Fruit fly (Drosophila melanogaster) whole organism, embryonic: ENCODE results near the gene Bx42.

ENCODE experiments used
- BEAF-32 ChIP-seq: fragments of 200-800 bp; sonication (Bioruptor generic); optimal IDR thresholded peaks from 3 replicates; lab custom pipeline; 2017; ENCODE audit warnings: missing biosample characterization, missing genetic modification characterization, mild to moderate bottlenecking, moderate library complexity, missing genetic modification reagents
- CG10209 ChIP-seq: fragments of 200-800 bp; sonication (Bioruptor generic); optimal IDR thresholded peaks from 3 replicates; lab custom pipeline; 2017; ENCODE audit warnings: missing biosample characterization, mild to moderate bottlenecking, missing genetic modification characterization, missing genetic modification reagents
- CG10366 ChIP-seq: fragments of 200-800 bp; sonication (Bioruptor generic); IDR thresholded peaks from 2 replicates; pipeline ENCODE4 v1.3.6; 2022; ENCODE audit warnings: missing biosample characterization, missing genetic modification characterization
- CG10543 ChIP-seq: fragments of 200-800 bp; sonication (Bioruptor generic); optimal IDR thresholded peaks from 3 replicates; lab custom pipeline; 2017; ENCODE audit warnings: missing biosample characterization, mild to moderate bottlenecking, missing genetic modification characterization, moderate library complexity
- CG14860 ChIP-seq: fragments of 200-800 bp; sonication (Bioruptor generic); IDR thresholded peaks from 3 replicates; pipeline ENCODE4 v1.3.6; 2022; ENCODE audit warnings: missing biosample characterization, missing genetic modification characterization; ENCODE audit not compliant: partially characterized antibody
- CG1603 ChIP-seq: fragments of 200-800 bp; sonication (Bioruptor generic); optimal IDR thresholded peaks from 2 replicates; lab custom pipeline; 2019; ENCODE audit warnings: missing biosample characterization, mild to moderate bottlenecking, missing genetic modification characterization, moderate library complexity
- CG16813 ChIP-seq: fragments of 200-800 bp; sonication (Bioruptor generic); IDR thresholded peaks from 3 replicates; pipeline ENCODE4 v1.3.6; 2022; ENCODE audit warnings: missing biosample characterization, missing genetic modification characterization; ENCODE audit not compliant: partially characterized antibody
- CG17361 ChIP-seq: fragments of 200-800 bp; sonication (Bioruptor generic); IDR thresholded peaks from 3 replicates; pipeline ENCODE4 v1.3.6; 2022; ENCODE audit warnings: missing biosample characterization, missing genetic modification characterization
- CG17829 ChIP-seq: fragments of 200-800 bp; optimal IDR thresholded peaks from 2 replicates; lab custom pipeline; 2019; ENCODE audit warnings: missing biosample characterization, mild to moderate bottlenecking, missing genetic modification characterization, moderate library complexity
- CG18619 ChIP-seq: fragments of 200-800 bp; sonication (Bioruptor generic); optimal IDR thresholded peaks from 3 replicates; lab custom pipeline; 2017; ENCODE audit warnings: missing biosample characterization, mild to moderate bottlenecking, missing genetic modification characterization
- CG2678 ChIP-seq: fragments of 200-800 bp; sonication (Bioruptor generic); optimal IDR thresholded peaks from 3 replicates; lab custom pipeline; 2019; ENCODE audit warnings: missing biosample characterization, mild to moderate bottlenecking, missing genetic modification characterization, moderate library complexity
- CG42726 ChIP-seq: fragments of 200-800 bp; sonication (Bioruptor generic); IDR thresholded peaks from 2 replicates; pipeline ENCODE4 v1.3.6; 2022; ENCODE audit warnings: missing biosample characterization, missing genetic modification characterization; ENCODE audit not compliant: partially characterized antibody
- CG4282 ChIP-seq: fragments of 200-800 bp; sonication (Bioruptor generic); optimal IDR thresholded peaks from 2 replicates; lab custom pipeline; 2016; ENCODE audit warnings: missing biosample characterization, missing genetic modification characterization
- D ChIP-seq, 2 experiments: fragments of 200-800 bp in 1 of 2; fragments of >200 bp in 1 of 2; sonication (Bioruptor generic) in 1 of 2; optimal IDR thresholded peaks; 2 replicates in 1 of 2; 3 replicates in 1 of 2; lab custom pipeline; 2017; ENCODE audit warnings: mild to moderate bottlenecking in 1 of 2, missing biosample characterization in 1 of 2, missing genetic modification characterization in 1 of 2, missing genetic modification reagents in 1 of 2
- Dp ChIP-seq: fragments of 200-800 bp; sonication (Bioruptor generic); optimal IDR thresholded peaks from 2 replicates; lab custom pipeline; 2018; ENCODE audit warnings: missing biosample characterization, mild to moderate bottlenecking, missing genetic modification characterization, moderate library complexity
- Dref ChIP-seq: fragments of 200-800 bp; sonication (Bioruptor generic); IDR thresholded peaks from 2 replicates; pipeline ENCODE4 v1.3.6; 2022; ENCODE audit warnings: missing biosample characterization, missing genetic modification characterization
- Drgx ChIP-seq: fragments of 200-800 bp; sonication (Bioruptor generic); IDR thresholded peaks from 2 replicates; pipeline ENCODE4 v1.3.6; 2022; ENCODE audit warnings: missing biosample characterization, missing genetic modification characterization
- HLH4C ChIP-seq: fragments of 200-800 bp; sonication (Bioruptor generic); IDR thresholded peaks from 3 replicates; pipeline ENCODE4 v1.3.6; 2022; ENCODE audit warnings: missing biosample characterization, missing genetic modification characterization; ENCODE audit not compliant: partially characterized antibody
- Mad ChIP-seq: fragments of 200-800 bp; sonication (Bioruptor generic); optimal IDR thresholded peaks from 2 replicates; lab custom pipeline; 2016; ENCODE audit warnings: missing biosample characterization, missing genetic modification characterization
- Meics ChIP-seq: fragments of 200-800 bp; sonication (Bioruptor generic); optimal IDR thresholded peaks from 2 replicates; lab custom pipeline; 2017; ENCODE audit warnings: missing biosample characterization, mild to moderate bottlenecking, missing genetic modification characterization
- Myb ChIP-seq: fragments of 200-800 bp; sonication (Bioruptor generic); optimal IDR thresholded peaks from 2 replicates; lab custom pipeline; 2016; ENCODE audit warnings: missing biosample characterization, missing genetic modification characterization
- Nf-YC ChIP-seq: fragments of 200-800 bp; optimal IDR thresholded peaks from 3 replicates; lab custom pipeline; 2019; ENCODE audit warnings: missing biosample characterization, mild to moderate bottlenecking, missing genetic modification characterization, moderate library complexity
- Sry-δ ChIP-seq: fragments of 200-800 bp; sonication (Bioruptor generic); optimal IDR thresholded peaks from 2 replicates; lab custom pipeline; 2016; ENCODE audit warnings: missing biosample characterization, missing genetic modification characterization
- ab ChIP-seq: fragments of 200-800 bp; sonication (Bioruptor generic); optimal IDR thresholded peaks from 2 replicates; lab custom pipeline; 2016; ENCODE audit warnings: missing biosample characterization, missing genetic modification characterization
- bab2 ChIP-seq: fragments of 200-800 bp; sonication (Bioruptor generic); optimal IDR thresholded peaks from 2 replicates; lab custom pipeline; 2016; ENCODE audit warnings: missing biosample characterization, missing genetic modification characterization
- bbx ChIP-seq: fragments of 200-800 bp; sonication (Bioruptor generic); IDR thresholded peaks from 2 replicates; pipeline ENCODE4 v1.3.6; 2022; ENCODE audit warnings: missing biosample characterization, missing genetic modification characterization; ENCODE audit not compliant: partially characterized antibody
- chinmo ChIP-seq: fragments of 200-800 bp; sonication (Bioruptor generic); IDR thresholded peaks from 4 replicates; pipeline ENCODE4 v1.3.6; 2022; ENCODE audit warnings: missing biosample characterization, missing genetic modification characterization; ENCODE audit not compliant: partially characterized antibody
- disco-r ChIP-seq: fragments of 200-800 bp; sonication (Bioruptor generic); optimal IDR thresholded peaks from 2 replicates; lab custom pipeline; 2016; ENCODE audit warnings: missing biosample characterization, missing genetic modification characterization
- dmrt11E ChIP-seq: fragments of 200-800 bp; sonication (Bioruptor generic); optimal IDR thresholded peaks from 3 replicates; lab custom pipeline; 2018; ENCODE audit warnings: missing biosample characterization, mild to moderate bottlenecking, missing genetic modification characterization, moderate library complexity
- dysf ChIP-seq: fragments of 200-800 bp; sonication (Bioruptor generic); IDR thresholded peaks from 3 replicates; pipeline ENCODE4 v1.3.6; 2022; ENCODE audit warnings: missing biosample characterization, missing genetic modification characterization
- grn ChIP-seq: fragments of 200-800 bp; sonication (Bioruptor generic); optimal IDR thresholded peaks from 3 replicates; lab custom pipeline; 2017; ENCODE audit warnings: missing biosample characterization, missing genetic modification characterization
- gsb ChIP-seq: fragments of 200-800 bp; sonication (Bioruptor generic); IDR thresholded peaks from 2 replicates; pipeline ENCODE4 v1.3.6; 2022; ENCODE audit warnings: missing biosample characterization, missing genetic modification characterization
- hb ChIP-seq: fragments of 200-800 bp; sonication (Bioruptor generic); IDR thresholded peaks from 3 replicates; pipeline ENCODE4 v1.3.6; 2022; ENCODE audit warnings: missing biosample characterization, missing genetic modification characterization; ENCODE audit not compliant: partially characterized antibody
- hbn ChIP-seq: fragments of 200-800 bp; sonication (Bioruptor generic); IDR thresholded peaks from 2 replicates; pipeline ENCODE4 v1.3.6; 2022; ENCODE audit warnings: missing biosample characterization, missing genetic modification characterization; ENCODE audit not compliant: partially characterized antibody
- inv ChIP-seq: fragments of 200-800 bp; sonication (Bioruptor generic); IDR thresholded peaks from 2 replicates; pipeline ENCODE4 v1.3.6; 2022; ENCODE audit warnings: missing biosample characterization, missing genetic modification characterization; ENCODE audit not compliant: partially characterized antibody
- nom ChIP-seq: fragments of 200-800 bp; sonication (Bioruptor generic); optimal IDR thresholded peaks from 2 replicates; lab custom pipeline; 2017; ENCODE audit warnings: missing biosample characterization, missing genetic modification characterization, mild to moderate bottlenecking, moderate library complexity, missing genetic modification reagents
- oc ChIP-seq: fragments of 200-800 bp; sonication (Bioruptor generic); optimal IDR thresholded peaks from 2 replicates; lab custom pipeline; 2018; ENCODE audit warnings: missing biosample characterization, mild to moderate bottlenecking, missing genetic modification characterization, moderate library complexity
- row ChIP-seq: fragments of 200-800 bp; sonication (Bioruptor generic); IDR thresholded peaks from 3 replicates; pipeline ENCODE4 v1.3.6; 2022; ENCODE audit warnings: missing biosample characterization, missing genetic modification characterization
- sens ChIP-seq: fragments of 200-800 bp; sonication (Bioruptor generic); peaks from one replicate; lab custom pipeline; 2016; ENCODE audit warnings: missing biosample characterization, missing genetic modification characterization
- sens-2 ChIP-seq: fragments of 200-800 bp; sonication (Bioruptor generic); IDR thresholded peaks from 2 replicates; pipeline ENCODE4 v1.3.6; 2022; ENCODE audit warnings: missing biosample characterization, missing genetic modification characterization
- slbo ChIP-seq: fragments of 200-800 bp; sonication (Bioruptor generic); IDR thresholded peaks from 2 replicates; pipeline ENCODE4 v1.3.6; 2022; ENCODE audit warnings: missing biosample characterization, missing genetic modification characterization
- so ChIP-seq: fragments of 200-800 bp; sonication (Bioruptor generic); IDR thresholded peaks from 3 replicates; pipeline ENCODE4 v1.3.6; 2022; ENCODE audit warnings: missing biosample characterization, missing genetic modification characterization
- stc ChIP-seq: fragments of 200-800 bp; sonication (Bioruptor generic); IDR thresholded peaks from 2 replicates; pipeline ENCODE4 v1.3.6; 2022; ENCODE audit warnings: missing biosample characterization, missing genetic modification characterization
- sug ChIP-seq: fragments of 200-800 bp; optimal IDR thresholded peaks from 2 replicates; lab custom pipeline; 2019; ENCODE audit warnings: missing biosample characterization, mild to moderate bottlenecking, missing genetic modification characterization, moderate library complexity
- tx ChIP-seq: fragments of 200-800 bp; sonication (Bioruptor generic); optimal IDR thresholded peaks from 2 replicates; lab custom pipeline; 2016; ENCODE audit warnings: missing biosample characterization, missing genetic modification characterization
- unc-4 ChIP-seq: fragments of 200-800 bp; sonication (Bioruptor generic); IDR thresholded peaks from 2 replicates; pipeline ENCODE4 v1.3.6; 2022; ENCODE audit warnings: missing biosample characterization, missing genetic modification characterization; ENCODE audit not compliant: partially characterized antibody
- vfl ChIP-seq: fragments of 200-800 bp; sonication (Bioruptor generic); optimal IDR thresholded peaks from 2 replicates; lab custom pipeline; 2016; ENCODE audit warnings: missing biosample characterization, missing genetic modification characterization
- vnd ChIP-seq: fragments of 200-800 bp; sonication (Bioruptor generic); IDR thresholded peaks from 3 replicates; pipeline ENCODE4 v1.3.6; 2022; ENCODE audit warnings: missing biosample characterization, missing genetic modification characterization; ENCODE audit not compliant: partially characterized antibody
- z ChIP-seq: fragments of 200-800 bp; sonication (Bioruptor generic); IDR thresholded peaks from 3 replicates; pipeline ENCODE4 v1.3.6; 2022; ENCODE audit warnings: missing biosample characterization, missing genetic modification characterization
- zen ChIP-seq: fragments of 200-800 bp; sonication (Bioruptor generic); optimal IDR thresholded peaks from 3 replicates; lab custom pipeline; 2018; ENCODE audit warnings: missing biosample characterization, mild to moderate bottlenecking, missing genetic modification characterization, moderate library complexity

Bx42 gene

DNA sequence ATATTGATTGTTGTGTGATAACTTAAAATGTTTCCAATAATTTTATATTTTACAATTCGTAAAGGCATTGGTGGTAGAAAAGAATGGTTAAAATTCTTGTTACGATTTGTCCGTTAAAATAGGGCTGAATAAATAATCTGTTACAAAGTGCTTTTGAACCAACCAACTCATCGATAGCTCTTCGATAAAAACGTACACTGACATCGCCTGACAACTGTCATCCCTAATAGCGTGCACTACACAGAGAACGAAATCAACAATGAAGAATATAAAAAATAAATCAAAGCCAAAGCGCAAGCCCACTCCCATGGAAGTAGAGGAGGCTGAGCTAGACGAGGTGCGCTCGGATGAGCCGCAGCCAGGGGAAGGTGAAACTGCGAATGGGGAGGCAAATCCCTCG is 20.7 kb downstream of the Bx42 start, which contains the start of gene CG32708 (continued):
- TF ChIP-seq nom (GFP tag; lab: Kevin White, UChicago) = peak; percentile 16
- TF ChIP-seq CG14860 (GFP tag; lab: Robert Waterston, UW) = peak; percentile 48; the same call in 2 of the 3 replicates
- TF ChIP-seq row (GFP tag; lab: Robert Waterston, UW) = peak; percentile 47; the same call in 2 of the 3 replicates
- peak; percentile 79 for TF ChIP-seq unc-4
- no peak for TF ChIP-seq CG1603 (tag; lab: Kevin White, UChicago)
- TF ChIP-seq zen (tag; lab: Kevin White, UChicago) = no peak
- 0 out of 2 replicates have a peak, but pooled peaks have one; percentile 18 for TF ChIP-seq slbo
- TF ChIP-seq CG42726 = peak; percentile 20; the same call in 1 of the 2 replicates
- TF ChIP-seq sug (tag; lab: Kevin White, UChicago) = peak; percentile 2
- TF ChIP-seq oc (tag; lab: Kevin White, UChicago) = no peak
- no peak for TF ChIP-seq CG10366
- no peak for TF ChIP-seq D (optimal IDR thresholded peaks at IDR 0.05; lab: Kevin White, UChicago)
- TF ChIP-seq D (GFP tag; optimal IDR thresholded peaks at IDR 0.05; lab: Kevin White, UChicago) = no peak
- peak; percentile 68 for TF ChIP-seq CG16813 (GFP tag; lab: Robert Waterston, UW)
- TF ChIP-seq Sry-δ (GFP tag; lab: Kevin White, UChicago) = peak; percentile 86
- no peak for TF ChIP-seq ab
- 0 out of 4 replicates have a peak, but pooled peaks have one; percentile 77 for TF ChIP-seq chinmo
- TF ChIP-seq inv (GFP tag; lab: Robert Waterston, UW) = peak; percentile 54
- TF ChIP-seq BEAF-32 (GFP tag; lab: Kevin White, UChicago) = peak; percentile 69
- no peak for TF ChIP-seq CG10543
- TF ChIP-seq hb (GFP tag; lab: Robert Waterston, UW) = peak; percentile 58; the same call in 2 of the 3 replicates
- TF ChIP-seq Mad (GFP tag; lab: Kevin White, UChicago) = no peak
- peak; percentile 94 for TF ChIP-seq Myb (GFP tag; lab: Kevin White, UChicago)
- peak; percentile 74 for TF ChIP-seq bbx (GFP tag; lab: Robert Waterston, UW)
- TF ChIP-seq disco-r = no peak
- TF ChIP-seq HLH4C = peak; percentile 72
- TF ChIP-seq vnd = peak; percentile 60; the same call in 2 of the 3 replicates
- TF ChIP-seq gsb (GFP tag; lab: Robert Waterston, UW) = no peak
- peak; percentile 85 for TF ChIP-seq Dref (GFP tag; lab: Robert Waterston, UW)
- TF ChIP-seq hbn (GFP tag; lab: Robert Waterston, UW) = no peak; the same call in none of the 2 replicates
- no peak for TF ChIP-seq z (GFP tag; lab: Robert Waterston, UW)
- TF ChIP-seq, all 482 proteins: peak for 53

DNA sequence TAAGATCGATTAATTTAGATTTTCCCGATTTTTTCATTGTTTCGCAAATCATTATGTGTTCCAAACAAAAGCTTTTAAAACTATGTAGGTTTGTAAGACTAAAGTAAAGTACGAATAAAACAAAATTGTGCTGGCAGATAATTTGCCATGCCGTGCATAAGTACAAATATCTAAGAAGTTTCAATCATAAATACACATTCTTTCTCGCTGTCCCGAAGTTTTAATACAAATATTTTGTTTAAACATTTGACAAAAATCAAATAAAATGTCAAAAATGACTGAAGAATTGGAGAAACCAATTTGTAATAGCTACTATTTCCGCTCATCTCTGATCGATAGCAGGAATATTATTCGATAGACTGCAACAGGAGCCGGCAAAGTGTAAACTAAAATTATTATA is 23.8 kb downstream of the Bx42 start, which contains the start of gene APC4:
Gene APC4, plus strand, starts transcription at position 332 of the 400 bp plus-strand sequence.
- TF ChIP-seq Drgx (GFP tag; lab: Robert Waterston, UW) (no peak), so (GFP tag; lab: Robert Waterston, UW) (no peak), sens-2 (GFP tag; lab: Robert Waterston, UW) (no peak), grn (GFP tag; lab: Kevin White, UChicago) (no peak), bab2 (peak; percentile 25), dysf (GFP tag; lab: Robert Waterston, UW) (no peak), CG18619 (GFP tag; lab: Kevin White, UChicago) (no peak), CG10543 (peak; percentile 26), CG10209 (GFP tag; lab: Kevin White, UChicago) (peak; percentile 9), dmrt11E (tag; lab: Kevin White, UChicago) (peak; percentile 25), Dp (peak; percentile 1), Nf-YC (tag; lab: Kevin White, UChicago) (peak; percentile 42), tx (GFP tag; lab: Kevin White, UChicago) (no peak), vfl (GFP tag; lab: Kevin White, UChicago) (no peak), CG17829 (peak; percentile 14), CG17361 (GFP tag; lab: Robert Waterston, UW) (peak; percentile 68), sens (GFP tag; lab: Kevin White, UChicago) (peak; percentile 89), Meics (GFP tag; lab: Kevin White, UChicago) (peak; percentile 32), stc (no peak), BEAF-32 (GFP tag; lab: Kevin White, UChicago) (peak; percentile 47), CG4282 (GFP tag; lab: Kevin White, UChicago) (no peak), CG2678 (peak; percentile 54)
